Worm (Caenorhabditis elegans) whole organism, late embryonic: ENCODE results near the gene tps-2.

ENCODE experiments used
- ama-1 ChIP-seq: fragments of 150-350 bp; optimal IDR thresholded peaks from 2 replicates; lab custom pipeline; 2014
- sox-2 ChIP-seq: fragments of 200-800 bp; sonication (Bioruptor generic); IDR thresholded peaks from 2 replicates; pipeline ENCODE4 v1.3.6; 2022; ENCODE audit warnings: missing genetic modification reagents, missing genetic modification characterization, missing compliant biosample characterization
- tbx-2 ChIP-seq: sonication (generic microtip); optimal IDR thresholded peaks from 2 replicates; lab custom pipeline; 2016; ENCODE audit warnings: missing genetic modification characterization, missing compliant biosample characterization

DNA sequence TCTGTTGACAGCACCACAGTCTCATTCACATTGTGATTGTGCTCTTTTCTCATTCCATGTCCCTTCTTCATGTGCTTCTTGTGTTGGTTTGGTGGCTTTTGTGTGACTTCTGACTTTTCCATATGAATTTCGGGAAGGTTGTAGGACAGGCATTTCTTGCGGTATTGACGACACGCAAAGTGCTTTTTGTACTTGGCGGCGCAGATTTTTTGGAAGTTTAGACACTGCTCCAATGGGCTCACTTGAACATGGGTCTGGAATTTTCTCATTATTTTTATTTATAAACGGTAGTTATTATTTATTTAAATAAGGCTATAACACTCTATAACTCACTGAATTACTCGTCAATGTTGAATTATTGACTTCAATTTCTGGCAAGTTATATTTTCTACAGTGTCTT is 3.6 kb downstream of the tps-2 start:
- TF ChIP-seq ama-1: no peak
- TF ChIP-seq tbx-2 (tag; lab: Kevin White, UChicago): no peak
- no peak for TF ChIP-seq sox-2
